Fruit fly (Drosophila melanogaster) whole organism, embryonic: Measurements from ENCODE around the gene gNacalpha.
A peak's percentile ranks its signal among the peaks of the same experiment; 100 is the strongest.

Experiments
- Adf1 ChIP-seq: fragments of 200-800 bp; sonication (Bioruptor generic); IDR thresholded peaks from 2 replicates; pipeline ENCODE4 v1.3.6; 2022; ENCODE audit warnings: missing biosample characterization, missing genetic modification characterization
- CG1233 ChIP-seq: fragments of 200-800 bp; sonication (Bioruptor generic); optimal IDR thresholded peaks from 4 replicates; lab custom pipeline; 2018; ENCODE audit warnings: missing biosample characterization, mild to moderate bottlenecking, missing genetic modification characterization
- CG12744 ChIP-seq: fragments of 200-800 bp; sonication (Bioruptor generic); optimal IDR thresholded peaks from 2 replicates; lab custom pipeline; 2016; ENCODE audit warnings: missing biosample characterization, missing genetic modification characterization
- CG13287 ChIP-seq: fragments of 200-800 bp; sonication (Bioruptor generic); IDR thresholded peaks from 2 replicates; pipeline ENCODE4 v1.3.6; 2022; ENCODE audit warnings: missing biosample characterization, missing genetic modification characterization; ENCODE audit not compliant: partially characterized antibody
- CG14965 ChIP-seq: fragments of 200-800 bp; sonication (Bioruptor generic); optimal IDR thresholded peaks from 2 replicates; lab custom pipeline; 2016; ENCODE audit warnings: missing biosample characterization, missing genetic modification characterization, borderline replicate concordance
- CG15601 ChIP-seq: fragments of 200-800 bp; sonication (Bioruptor generic); optimal IDR thresholded peaks from 3 replicates; lab custom pipeline; 2019; ENCODE audit warnings: missing biosample characterization, mild to moderate bottlenecking, missing genetic modification characterization, moderate library complexity
- CG17912 ChIP-seq: fragments of 200-800 bp; sonication (Bioruptor generic); optimal IDR thresholded peaks from 2 replicates; lab custom pipeline; 2018; ENCODE audit warnings: missing biosample characterization, mild to moderate bottlenecking, missing genetic modification characterization
- CG2199 ChIP-seq: fragments of 200-800 bp; sonication (Bioruptor generic); IDR thresholded peaks from 3 replicates; pipeline ENCODE4 v1.3.6; 2022; ENCODE audit warnings: missing biosample characterization, missing genetic modification characterization
- CG2875 ChIP-seq: fragments of 200-800 bp; sonication (Bioruptor generic); optimal IDR thresholded peaks from 2 replicates; lab custom pipeline; 2017; ENCODE audit warnings: missing biosample characterization, mild to moderate bottlenecking, missing genetic modification characterization, missing genetic modification reagents
- CG5245 ChIP-seq: fragments of 200-800 bp; sonication (Bioruptor generic); optimal IDR thresholded peaks from 3 replicates; lab custom pipeline; 2016; ENCODE audit warnings: missing biosample characterization, missing genetic modification characterization
- CG6854 ChIP-seq: fragments of 200-800 bp; sonication (Bioruptor generic); optimal IDR thresholded peaks from 3 replicates; lab custom pipeline; 2017; ENCODE audit warnings: missing biosample characterization, mild to moderate bottlenecking, missing genetic modification characterization
- CG7987 ChIP-seq: fragments of 200-800 bp; sonication (Bioruptor generic); optimal IDR thresholded peaks from 2 replicates; lab custom pipeline; 2018; ENCODE audit warnings: missing biosample characterization, mild to moderate bottlenecking, missing genetic modification characterization, moderate library complexity
- CG9876 ChIP-seq: fragments of 200-800 bp; sonication (Bioruptor generic); optimal IDR thresholded peaks from 2 replicates; lab custom pipeline; 2016; ENCODE audit warnings: missing biosample characterization, missing genetic modification characterization
- CTCF ChIP-seq: fragments of 200-800 bp; sonication (Bioruptor generic); optimal IDR thresholded peaks from 2 replicates; lab custom pipeline; 2017; ENCODE audit warnings: missing biosample characterization, mild to moderate bottlenecking, missing genetic modification characterization, moderate library complexity
- Camta ChIP-seq: fragments of 200-800 bp; sonication (Bioruptor generic); optimal IDR thresholded peaks from 2 replicates; lab custom pipeline; 2016; ENCODE audit warnings: missing biosample characterization, missing genetic modification characterization
- Dek ChIP-seq: fragments of 200-800 bp; sonication (Bioruptor generic); optimal IDR thresholded peaks from 3 replicates; lab custom pipeline; 2019; ENCODE audit warnings: missing biosample characterization, mild to moderate bottlenecking, missing genetic modification characterization, moderate library complexity
- Dref ChIP-seq: fragments of 200-800 bp; sonication (Bioruptor generic); IDR thresholded peaks from 2 replicates; pipeline ENCODE4 v1.3.6; 2022; ENCODE audit warnings: missing biosample characterization, missing genetic modification characterization
- Eip74EF ChIP-seq, 2 experiments: fragments of 200-800 bp in 1 of 2; fragments of >200 bp in 1 of 2; sonication (Bioruptor generic) in 1 of 2; optimal IDR thresholded peaks; 2 replicates each; lab custom pipeline; 2017 to 2019; ENCODE audit warnings: missing biosample characterization in 2 of 2, missing genetic modification characterization in 2 of 2, mild to moderate bottlenecking in 1 of 2, moderate library complexity in 1 of 2
- Elba2 ChIP-seq: fragments of 200-800 bp; sonication (Bioruptor generic); optimal IDR thresholded peaks from 3 replicates; lab custom pipeline; 2016; ENCODE audit warnings: missing biosample characterization, missing genetic modification characterization
- Gug ChIP-seq: fragments of 200-800 bp; sonication (Bioruptor generic); IDR thresholded peaks from 4 replicates; pipeline ENCODE4 v1.3.6; 2022; ENCODE audit warnings: missing biosample characterization, missing genetic modification characterization
- MTF-1 ChIP-seq: fragments of 200-800 bp; sonication (Bioruptor generic); optimal IDR thresholded peaks from 2 replicates; lab custom pipeline; 2018; ENCODE audit warnings: missing biosample characterization, mild to moderate bottlenecking, missing genetic modification characterization, borderline replicate concordance
- Max ChIP-seq: fragments of 200-800 bp; sonication (Bioruptor generic); optimal IDR thresholded peaks from 2 replicates; lab custom pipeline; 2016; ENCODE audit warnings: missing biosample characterization, mild to moderate bottlenecking, missing genetic modification characterization
- Side ChIP-seq: fragments of 200-800 bp; sonication (Bioruptor generic); optimal IDR thresholded peaks from 2 replicates; lab custom pipeline; 2016; ENCODE audit warnings: missing biosample characterization, missing genetic modification characterization
- Six4 ChIP-seq: fragments of 200-800 bp; sonication (Bioruptor generic); optimal IDR thresholded peaks from 2 replicates; lab custom pipeline; 2016; ENCODE audit warnings: missing biosample characterization, missing genetic modification characterization
- Spps ChIP-seq: fragments of 200-800 bp; sonication (Bioruptor generic); optimal IDR thresholded peaks from 2 replicates; lab custom pipeline; 2018; ENCODE audit warnings: missing biosample characterization, mild to moderate bottlenecking, missing genetic modification characterization
- ab ChIP-seq: fragments of 200-800 bp; sonication (Bioruptor generic); optimal IDR thresholded peaks from 2 replicates; lab custom pipeline; 2016; ENCODE audit warnings: missing biosample characterization, missing genetic modification characterization
- abd-A ChIP-seq: fragments of 200-800 bp; sonication (Bioruptor generic); optimal IDR thresholded peaks from 3 replicates; lab custom pipeline; 2019; ENCODE audit warnings: missing biosample characterization, mild to moderate bottlenecking, missing genetic modification characterization, moderate library complexity
- ash1 ChIP-seq: fragments of 200-800 bp; sonication (Bioruptor generic); optimal IDR thresholded peaks from 2 replicates; lab custom pipeline; 2018; ENCODE audit warnings: missing biosample characterization, mild to moderate bottlenecking, missing genetic modification characterization
- az2 ChIP-seq: fragments of 200-800 bp; sonication (Bioruptor generic); optimal IDR thresholded peaks from 3 replicates; lab custom pipeline; 2016; ENCODE audit warnings: missing biosample characterization, missing genetic modification characterization
- bab2 ChIP-seq: fragments of 200-800 bp; sonication (Bioruptor generic); optimal IDR thresholded peaks from 2 replicates; lab custom pipeline; 2016; ENCODE audit warnings: missing biosample characterization, missing genetic modification characterization
- bbx ChIP-seq: fragments of 200-800 bp; sonication (Bioruptor generic); IDR thresholded peaks from 2 replicates; pipeline ENCODE4 v1.3.6; 2022; ENCODE audit warnings: missing biosample characterization, missing genetic modification characterization; ENCODE audit not compliant: partially characterized antibody
- bigmax ChIP-seq: fragments of 200-800 bp; sonication (Bioruptor generic); optimal IDR thresholded peaks from 2 replicates; lab custom pipeline; 2018; ENCODE audit warnings: missing biosample characterization, mild to moderate bottlenecking, missing genetic modification characterization
- crol ChIP-seq: fragments of 200-800 bp; sonication (Bioruptor generic); IDR thresholded peaks from 2 replicates; pipeline ENCODE4 v1.3.6; 2022; ENCODE audit warnings: missing biosample characterization, missing genetic modification characterization
- dati ChIP-seq: fragments of 200-800 bp; sonication (Bioruptor generic); IDR thresholded peaks from 2 replicates; pipeline ENCODE4 v1.3.6; 2022; ENCODE audit warnings: missing biosample characterization, missing genetic modification characterization
- dpn ChIP-seq, 2 experiments: fragments of 200-800 bp; sonication (Bioruptor generic); optimal IDR thresholded peaks; 3 replicates each; lab custom pipeline; 2016; ENCODE audit warnings: missing biosample characterization in 2 of 2, missing genetic modification characterization in 2 of 2
- fd64A ChIP-seq: fragments of 200-800 bp; sonication (Bioruptor generic); optimal IDR thresholded peaks from 3 replicates; lab custom pipeline; 2018; ENCODE audit warnings: missing biosample characterization, mild to moderate bottlenecking, missing genetic modification characterization
- gcm ChIP-seq: fragments of 200-800 bp; sonication (Bioruptor generic); optimal IDR thresholded peaks from 2 replicates; lab custom pipeline; 2019; ENCODE audit warnings: missing biosample characterization, mild to moderate bottlenecking, missing genetic modification characterization, moderate library complexity
- gro ChIP-seq: fragments of 200-800 bp; sonication (Bioruptor generic); optimal IDR thresholded peaks from 2 replicates; lab custom pipeline; 2016; ENCODE audit warnings: missing biosample characterization, missing genetic modification characterization
- klu ChIP-seq: fragments of 200-800 bp; sonication (Bioruptor generic); IDR thresholded peaks from 2 replicates; pipeline ENCODE4 v1.3.6; 2022; ENCODE audit warnings: missing biosample characterization, missing genetic modification characterization
- knrl ChIP-seq: fragments of 200-800 bp; sonication (Bioruptor generic); IDR thresholded peaks from 3 replicates; pipeline ENCODE4 v1.3.6; 2022; ENCODE audit warnings: missing biosample characterization, missing genetic modification characterization; ENCODE audit not compliant: partially characterized antibody
- mirr ChIP-seq: fragments of 200-800 bp; sonication (Bioruptor generic); optimal IDR thresholded peaks from 3 replicates; lab custom pipeline; 2018; ENCODE audit warnings: missing biosample characterization, mild to moderate bottlenecking, missing genetic modification characterization
- nmo ChIP-seq: fragments of 200-800 bp; sonication (Bioruptor generic); optimal IDR thresholded peaks from 2 replicates; lab custom pipeline; 2018; ENCODE audit warnings: missing biosample characterization, mild to moderate bottlenecking, missing genetic modification characterization, moderate library complexity
- scrt ChIP-seq: fragments of 200-800 bp; sonication (Bioruptor generic); optimal IDR thresholded peaks from 2 replicates; lab custom pipeline; 2018; ENCODE audit warnings: missing biosample characterization, mild to moderate bottlenecking, missing genetic modification characterization, moderate library complexity
- sisA ChIP-seq: fragments of 200-800 bp; sonication (Bioruptor generic); IDR thresholded peaks from 2 replicates; pipeline ENCODE4 v1.3.6; 2022; ENCODE audit warnings: missing biosample characterization, missing genetic modification characterization
- sqz ChIP-seq: fragments of 200-800 bp; sonication (Bioruptor generic); optimal IDR thresholded peaks from 3 replicates; lab custom pipeline; 2018; ENCODE audit warnings: missing biosample characterization, mild to moderate bottlenecking, missing genetic modification characterization
- trh ChIP-seq: fragments of 200-800 bp; sonication (Bioruptor generic); optimal IDR thresholded peaks from 2 replicates; lab custom pipeline; 2016; ENCODE audit warnings: missing biosample characterization, missing genetic modification characterization
- ttk ChIP-seq: fragments of 200-800 bp; sonication (Bioruptor generic); IDR thresholded peaks from 2 replicates; pipeline ENCODE4 v2.1.2; 2022; ENCODE audit warnings: missing biosample characterization, missing genetic modification characterization
- twi ChIP-seq: fragments of 200-800 bp; optimal IDR thresholded peaks from 2 replicates; lab custom pipeline; 2019; ENCODE audit warnings: missing biosample characterization, mild to moderate bottlenecking, missing genetic modification characterization, moderate library complexity
- zfh1 ChIP-seq: fragments of 200-800 bp; sonication (Bioruptor generic); IDR thresholded peaks from 3 replicates; pipeline ENCODE4 v1.3.6; 2022; ENCODE audit warnings: missing biosample characterization, missing genetic modification characterization
- zfh2 ChIP-seq: fragments of 200-800 bp; sonication (Bioruptor generic); optimal IDR thresholded peaks from 2 replicates; lab custom pipeline; 2016; ENCODE audit warnings: missing biosample characterization, missing genetic modification characterization

The gNacalpha gene

dm6 chr2L:1043195-1043990 lies 6.3 kb downstream of the gNacalpha start (continued):
- no peak for TF ChIP-seq Max (GFP tag; lab: Kevin White, UChicago)
- TF ChIP-seq dpn (GFP tag; optimal IDR thresholded peaks at IDR 0.05; lab: Kevin White, UChicago) = peak in 1 of 2 experiments; percentile 30
- TF ChIP-seq ttk (GFP tag; lab: Robert Waterston, UW) = 0 out of 2 replicates have a peak, but pooled peaks have one; percentile 4
- no peak for TF ChIP-seq CG2875 (GFP tag; lab: Kevin White, UChicago)
- no peak for TF ChIP-seq CG15601 (tag; lab: Kevin White, UChicago)
- no peak for TF ChIP-seq knrl (GFP tag; lab: Robert Waterston, UW)
- no peak for TF ChIP-seq klu (GFP tag; lab: Robert Waterston, UW)
- TF ChIP-seq CG12744 (GFP tag; lab: Kevin White, UChicago) = no peak
- TF ChIP-seq gcm = no peak
- TF ChIP-seq Elba2 (GFP tag; lab: Kevin White, UChicago) = no peak
- peak; percentile 20; the same call in 1 of the 4 replicates for TF ChIP-seq Gug (GFP tag; lab: Robert Waterston, UW)
- peak; percentile 96 for TF ChIP-seq scrt (GFP tag; lab: Kevin White, UChicago)
- no peak for TF ChIP-seq bab2 (GFP tag; lab: Kevin White, UChicago)
- TF ChIP-seq zfh2 (GFP tag; lab: Kevin White, UChicago) = peak; percentile 47
- TF ChIP-seq zfh1 (GFP tag; lab: Robert Waterston, UW) = no peak
- no peak for TF ChIP-seq ash1
- no peak for TF ChIP-seq Six4
- TF ChIP-seq Spps = no peak
- TF ChIP-seq az2 (GFP tag; lab: Kevin White, UChicago) = no peak
- TF ChIP-seq Dek = peak; percentile 1
- TF ChIP-seq Camta (GFP tag; lab: Kevin White, UChicago) = no peak
- TF ChIP-seq Side (GFP tag; lab: Kevin White, UChicago) = peak; percentile 10
- TF ChIP-seq dati (GFP tag; lab: Robert Waterston, UW) = no peak
- TF ChIP-seq CG13287 (GFP tag; lab: Robert Waterston, UW) = no peak
- no peak for TF ChIP-seq CG5245 (GFP tag; lab: Kevin White, UChicago)
- no peak for TF ChIP-seq sisA (GFP tag; lab: Robert Waterston, UW)
- no peak for TF ChIP-seq bbx (GFP tag; lab: Robert Waterston, UW)
- TF ChIP-seq crol = 0 out of 2 replicates have a peak, but pooled peaks have one; percentile 30
- TF ChIP-seq Dref (GFP tag; lab: Robert Waterston, UW) = no peak
- TF ChIP-seq gro = peak; percentile 30
- TF ChIP-seq abd-A (tag; lab: Kevin White, UChicago) = no peak
- no peak for TF ChIP-seq MTF-1 (GFP tag; lab: Kevin White, UChicago)
- TF ChIP-seq ab (GFP tag; lab: Kevin White, UChicago) = no peak
- no peak for TF ChIP-seq CTCF
- TF ChIP-seq nmo (GFP tag; lab: Kevin White, UChicago) = no peak
- TF ChIP-seq twi (tag; lab: Kevin White, UChicago) = no peak
- no peak for TF ChIP-seq CG17912
- peak; percentile 73 for TF ChIP-seq Adf1
- no peak for TF ChIP-seq sqz (GFP tag; lab: Kevin White, UChicago)
- no peak for TF ChIP-seq trh (GFP tag; lab: Kevin White, UChicago)
- TF ChIP-seq fd64A (GFP tag; lab: Kevin White, UChicago) = no peak
- no peak for TF ChIP-seq mirr
- TF ChIP-seq CG1233 (GFP tag; lab: Kevin White, UChicago) = no peak
- TF ChIP-seq Eip74EF (GFP tag; optimal IDR thresholded peaks at IDR 0.05; lab: Kevin White, UChicago) = no peak
- no peak for TF ChIP-seq bigmax (GFP tag; lab: Kevin White, UChicago)
- TF ChIP-seq CG14965 = no peak
- no peak for TF ChIP-seq CG7987 (GFP tag; lab: Kevin White, UChicago)
- no peak for TF ChIP-seq CG9876 (GFP tag; lab: Kevin White, UChicago)
- TF ChIP-seq CG6854 (GFP tag; lab: Kevin White, UChicago) = peak; percentile 12
- TF ChIP-seq CG2199 (GFP tag; lab: Robert Waterston, UW) = no peak
